Fruit fly (Drosophila melanogaster): Measurements from ENCODE around the gene CG13995.

DNA sequence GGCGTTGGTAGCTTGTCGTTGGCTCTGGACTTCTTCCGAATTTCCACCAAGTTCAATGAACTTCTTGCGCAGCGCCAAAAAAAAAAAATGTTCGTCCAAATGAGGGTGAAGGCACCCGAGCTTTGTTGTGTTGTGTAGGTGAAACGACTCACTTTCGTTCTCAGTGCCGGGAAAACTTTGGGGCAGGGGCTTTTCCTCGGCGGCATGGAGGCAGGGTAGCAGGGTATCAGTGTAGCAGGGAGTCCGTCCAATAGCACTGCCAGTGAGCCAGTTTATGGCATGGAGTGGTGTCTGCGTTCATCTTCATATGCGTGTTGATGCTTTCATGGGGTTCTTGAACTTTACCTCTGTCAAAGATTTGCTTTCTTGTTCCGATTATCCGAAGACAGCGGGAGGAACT lies 20.2 kb downstream of the CG13995 start:
- TF ChIP-seq CG8478 (optimal IDR thresholded peaks at IDR 0.05), result no peak
- no peak for TF ChIP-seq CTCF (optimal IDR thresholded peaks at IDR 0.05)
